Fruit fly (Drosophila melanogaster) whole organism, prepupa: ENCODE data around the gene CG32235.

Source experiments
- CG11762 ChIP-seq: fragments of 200-800 bp; sonication (Bioruptor generic); optimal IDR thresholded peaks from 3 replicates; lab custom pipeline; 2016; ENCODE audit warnings: missing biosample characterization, missing genetic modification characterization; ENCODE audit not compliant: insufficient read depth
- CG34406 ChIP-seq: fragments of 200-800 bp; sonication (Bioruptor generic); optimal IDR thresholded peaks from 3 replicates; lab custom pipeline; 2016; ENCODE audit warnings: missing biosample characterization, missing genetic modification characterization
- CG6276 ChIP-seq: fragments of 200-800 bp; sonication (Bioruptor generic); optimal IDR thresholded peaks from 2 replicates; lab custom pipeline; 2017; ENCODE audit warnings: missing biosample characterization, mild to moderate bottlenecking, missing genetic modification characterization
- CG7368 ChIP-seq: fragments of 200-800 bp; sonication (Bioruptor generic); optimal IDR thresholded peaks from 3 replicates; lab custom pipeline; 2016; ENCODE audit warnings: missing biosample characterization, missing genetic modification characterization
- CG8319 ChIP-seq: fragments of 200-800 bp; sonication (Bioruptor generic); optimal IDR thresholded peaks from 3 replicates; lab custom pipeline; 2016; ENCODE audit warnings: missing biosample characterization, missing genetic modification characterization
- Hr38 ChIP-seq: sonication (Bioruptor generic); optimal IDR thresholded peaks from 2 replicates; lab custom pipeline; 2016; ENCODE audit warnings: missing biosample characterization, missing genetic modification characterization
- achi ChIP-seq: fragments of 200-800 bp; sonication (Bioruptor generic); optimal IDR thresholded peaks from 3 replicates; lab custom pipeline; 2016; ENCODE audit warnings: missing biosample characterization, missing genetic modification characterization
- fd59A ChIP-seq: fragments of 200-800 bp; sonication (Bioruptor generic); optimal IDR thresholded peaks from 2 replicates; lab custom pipeline; 2017; ENCODE audit warnings: missing biosample characterization, mild to moderate bottlenecking, missing genetic modification characterization, missing genetic modification reagents
- lz ChIP-seq: fragments of 200-800 bp; sonication (Bioruptor generic); optimal IDR thresholded peaks from 3 replicates; lab custom pipeline; 2016; ENCODE audit warnings: missing biosample characterization, missing genetic modification characterization
- vri ChIP-seq: fragments of 200-800 bp; sonication (Bioruptor generic); optimal IDR thresholded peaks from 3 replicates; lab custom pipeline; 2016; ENCODE audit warnings: missing biosample characterization, mild to moderate bottlenecking, missing genetic modification characterization

DNA sequence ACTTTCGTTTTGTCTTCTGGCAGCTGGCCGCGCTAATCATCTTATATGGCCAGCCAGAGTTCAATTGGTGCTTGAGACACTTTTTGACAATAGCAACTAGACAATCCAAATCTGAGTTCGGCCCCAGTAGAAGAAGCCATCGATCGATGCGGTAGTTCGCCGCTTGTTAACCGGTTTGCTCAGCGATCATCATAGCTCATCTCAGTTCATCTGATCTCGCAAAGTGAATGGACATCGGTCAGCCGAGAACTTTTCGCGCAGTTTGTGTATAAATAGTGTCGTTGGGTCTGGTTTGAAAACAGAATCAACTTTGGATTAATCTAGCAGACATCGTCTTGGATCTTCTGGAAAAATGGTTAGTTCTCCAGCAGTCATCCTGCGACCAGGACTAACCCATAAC is 36.3 kb upstream of the CG32235 start, which contains the start of gene CG13705:
- TF ChIP-seq CG8319: no peak
- no peak for TF ChIP-seq vri (GFP tag; lab: Kevin White, UChicago)
- no peak for TF ChIP-seq CG11762
- TF ChIP-seq Hr38 (GFP tag; lab: Kevin White, UChicago): no peak
- TF ChIP-seq lz (GFP tag; lab: Kevin White, UChicago): no peak
- no peak for TF ChIP-seq fd59A
- no peak for TF ChIP-seq CG6276 (GFP tag; lab: Kevin White, UChicago)
- no peak for TF ChIP-seq achi (GFP tag; lab: Kevin White, UChicago)
- TF ChIP-seq CG7368 (GFP tag; lab: Kevin White, UChicago): no peak
- TF ChIP-seq CG34406 (GFP tag; lab: Kevin White, UChicago): no peak
